Fruit fly (Drosophila melanogaster) whole organism, embryonic: ENCODE results near the gene CG7656.

Experiments used
- Adf1 ChIP-seq: fragments of 200-800 bp; sonication (Bioruptor generic); IDR thresholded peaks from 2 replicates; pipeline ENCODE4 v1.3.6; 2022; ENCODE audit warnings: missing biosample characterization, missing genetic modification characterization
- Aef1 ChIP-seq: fragments of 200-800 bp; sonication (Bioruptor generic); IDR thresholded peaks from 3 replicates; pipeline ENCODE4 v1.3.6; 2022; ENCODE audit warnings: missing biosample characterization, missing genetic modification characterization
- CG10959 ChIP-seq: fragments of 200-800 bp; sonication (Bioruptor generic); IDR thresholded peaks from 2 replicates; pipeline ENCODE4 v1.3.6; 2022; ENCODE audit warnings: missing biosample characterization, missing genetic modification characterization
- CG12744 ChIP-seq: fragments of 200-800 bp; sonication (Bioruptor generic); optimal IDR thresholded peaks from 2 replicates; lab custom pipeline; 2016; ENCODE audit warnings: missing biosample characterization, missing genetic modification characterization
- CG13287 ChIP-seq: fragments of 200-800 bp; sonication (Bioruptor generic); IDR thresholded peaks from 2 replicates; pipeline ENCODE4 v1.3.6; 2022; ENCODE audit warnings: missing biosample characterization, missing genetic modification characterization; ENCODE audit not compliant: partially characterized antibody
- CG13296 ChIP-seq: fragments of 200-800 bp; sonication (Bioruptor generic); optimal IDR thresholded peaks from 3 replicates; lab custom pipeline; 2018; ENCODE audit warnings: missing biosample characterization, mild to moderate bottlenecking, missing genetic modification characterization
- CG13775 ChIP-seq: fragments of 200-800 bp; sonication (Bioruptor generic); optimal IDR thresholded peaks from 3 replicates; lab custom pipeline; 2017; ENCODE audit warnings: missing biosample characterization, mild to moderate bottlenecking, missing genetic modification characterization
- CG14441 ChIP-seq: fragments of 200-800 bp; sonication (Bioruptor generic); IDR thresholded peaks from 2 replicates; pipeline ENCODE4 v1.3.6; 2022; ENCODE audit warnings: missing biosample characterization, missing genetic modification characterization
- CG15696 ChIP-seq: fragments of 200-800 bp; sonication (Bioruptor generic); optimal IDR thresholded peaks from 2 replicates; lab custom pipeline; 2019; ENCODE audit warnings: missing biosample characterization, mild to moderate bottlenecking, missing genetic modification characterization, moderate library complexity
- CG17328 ChIP-seq: fragments of 200-800 bp; sonication (Bioruptor generic); IDR thresholded peaks from 2 replicates; pipeline ENCODE4 v1.3.6; 2022; ENCODE audit warnings: missing biosample characterization, missing genetic modification characterization
- CG17359 ChIP-seq: fragments of 200-800 bp; sonication (Bioruptor generic); optimal IDR thresholded peaks from 3 replicates; lab custom pipeline; 2018; ENCODE audit warnings: missing biosample characterization, mild to moderate bottlenecking, missing genetic modification characterization, moderate library complexity
- CG18262 ChIP-seq: fragments of 200-800 bp; optimal IDR thresholded peaks from 3 replicates; lab custom pipeline; 2019; ENCODE audit warnings: missing biosample characterization, mild to moderate bottlenecking, missing genetic modification characterization, moderate library complexity
- CG34376 ChIP-seq: fragments of 200-800 bp; sonication (Bioruptor generic); optimal IDR thresholded peaks from 2 replicates; lab custom pipeline; 2018; ENCODE audit warnings: missing biosample characterization, mild to moderate bottlenecking, missing genetic modification characterization
- CG6683 ChIP-seq: fragments of 200-800 bp; sonication (Bioruptor generic); optimal IDR thresholded peaks from 2 replicates; lab custom pipeline; 2017; ENCODE audit warnings: missing biosample characterization, mild to moderate bottlenecking, missing genetic modification characterization, missing genetic modification reagents
- CG7928 ChIP-seq: fragments of 200-800 bp; sonication (Bioruptor generic); optimal IDR thresholded peaks from 2 replicates; lab custom pipeline; 2017; ENCODE audit warnings: missing biosample characterization, mild to moderate bottlenecking, missing genetic modification characterization
- CHES-1-like ChIP-seq: fragments of 200-800 bp; sonication (Bioruptor generic); optimal IDR thresholded peaks from 2 replicates; lab custom pipeline; 2016; ENCODE audit warnings: missing biosample characterization, missing genetic modification characterization
- Dip3 ChIP-seq: fragments of 200-800 bp; sonication (Bioruptor generic); optimal IDR thresholded peaks from 3 replicates; lab custom pipeline; 2016; ENCODE audit warnings: missing biosample characterization, missing genetic modification characterization
- Dll ChIP-seq: fragments of 200-800 bp; sonication (Bioruptor generic); IDR thresholded peaks from 4 replicates; pipeline ENCODE4 v1.3.6; 2022; ENCODE audit warnings: missing biosample characterization, missing genetic modification characterization; ENCODE audit not compliant: partially characterized antibody
- Hey ChIP-seq: fragments of 200-800 bp; sonication (Bioruptor generic); optimal IDR thresholded peaks from 3 replicates; lab custom pipeline; 2018; ENCODE audit warnings: missing biosample characterization, mild to moderate bottlenecking, missing genetic modification characterization
- HmgD ChIP-seq: fragments of 200-800 bp; sonication (Bioruptor generic); optimal IDR thresholded peaks from 3 replicates; lab custom pipeline; 2016; ENCODE audit warnings: missing biosample characterization, missing genetic modification characterization
- HmgZ ChIP-seq: fragments of 200-800 bp; sonication (Bioruptor generic); optimal IDR thresholded peaks from 2 replicates; lab custom pipeline; 2018; ENCODE audit warnings: missing biosample characterization, mild to moderate bottlenecking, missing genetic modification characterization
- Hmr ChIP-seq: fragments of 200-800 bp; sonication (Bioruptor generic); optimal IDR thresholded peaks from 3 replicates; lab custom pipeline; 2017; ENCODE audit warnings: mild to moderate bottlenecking, missing biosample characterization, missing genetic modification reagents, missing genetic modification characterization
- Kr ChIP-seq: fragments of 200-800 bp; sonication (Bioruptor generic); optimal IDR thresholded peaks from 2 replicates; lab custom pipeline; 2017; ENCODE audit warnings: missing biosample characterization, mild to moderate bottlenecking, missing genetic modification characterization
- Mad ChIP-seq: fragments of 200-800 bp; sonication (Bioruptor generic); optimal IDR thresholded peaks from 2 replicates; lab custom pipeline; 2016; ENCODE audit warnings: missing biosample characterization, missing genetic modification characterization
- NfI ChIP-seq: fragments of 200-800 bp; sonication (Bioruptor generic); optimal IDR thresholded peaks from 3 replicates; lab custom pipeline; 2018; ENCODE audit warnings: missing biosample characterization, mild to moderate bottlenecking, missing genetic modification characterization, moderate library complexity
- ara ChIP-seq: fragments of 200-800 bp; sonication (Bioruptor generic); IDR thresholded peaks from 2 replicates; pipeline ENCODE4 v1.3.6; 2022; ENCODE audit warnings: missing biosample characterization, missing genetic modification characterization
- ase ChIP-seq: fragments of 200-800 bp; sonication (Bioruptor generic); IDR thresholded peaks from 3 replicates; pipeline ENCODE4 v1.3.6; 2022; ENCODE audit warnings: missing biosample characterization, missing genetic modification characterization
- cas ChIP-seq: fragments of 200-800 bp; sonication (Bioruptor generic); IDR thresholded peaks from 2 replicates; pipeline ENCODE4 v1.3.6; 2022; ENCODE audit warnings: missing biosample characterization, missing genetic modification characterization
- dati ChIP-seq: fragments of 200-800 bp; sonication (Bioruptor generic); IDR thresholded peaks from 2 replicates; pipeline ENCODE4 v1.3.6; 2022; ENCODE audit warnings: missing biosample characterization, missing genetic modification characterization
- exex ChIP-seq: fragments of 200-800 bp; sonication (Bioruptor generic); optimal IDR thresholded peaks from 4 replicates; lab custom pipeline; 2018; ENCODE audit warnings: missing biosample characterization, mild to moderate bottlenecking, missing genetic modification characterization, moderate library complexity
- gsb-n ChIP-seq: fragments of 200-800 bp; sonication (Bioruptor generic); optimal IDR thresholded peaks from 3 replicates; lab custom pipeline; 2018; ENCODE audit warnings: missing biosample characterization, mild to moderate bottlenecking, missing genetic modification characterization
- ham ChIP-seq: fragments of 200-800 bp; sonication (Bioruptor generic); IDR thresholded peaks from 2 replicates; pipeline ENCODE4 v1.3.6; 2022; ENCODE audit warnings: missing biosample characterization, missing genetic modification characterization
- hbn ChIP-seq: fragments of 200-800 bp; sonication (Bioruptor generic); IDR thresholded peaks from 2 replicates; pipeline ENCODE4 v1.3.6; 2022; ENCODE audit warnings: missing biosample characterization, missing genetic modification characterization; ENCODE audit not compliant: partially characterized antibody
- ind ChIP-seq: fragments of 200-800 bp; sonication (Bioruptor generic); optimal IDR thresholded peaks from 3 replicates; lab custom pipeline; 2016; ENCODE audit warnings: missing biosample characterization, missing genetic modification characterization
- lab ChIP-seq: fragments of 200-800 bp; sonication (Bioruptor generic); optimal IDR thresholded peaks from 3 replicates; lab custom pipeline; 2017; ENCODE audit warnings: missing biosample characterization, missing genetic modification characterization, mild to moderate bottlenecking, moderate library complexity, missing genetic modification reagents
- lov ChIP-seq, 2 experiments: fragments of 200-800 bp in 1 of 2; fragments of >200 bp in 1 of 2; sonication (Bioruptor generic) in 1 of 2; IDR thresholded peaks in 1 of 2; optimal IDR thresholded peaks in 1 of 2; 2 replicates in 1 of 2; 3 replicates in 1 of 2; pipeline versions ENCODE4 v1.3.6 to Lab custom; 2017 to 2022; ENCODE audit warnings: missing biosample characterization in 1 of 2, missing genetic modification characterization in 1 of 2
- mam ChIP-seq: fragments of 200-800 bp; sonication (Bioruptor generic); optimal IDR thresholded peaks from 3 replicates; lab custom pipeline; 2016; ENCODE audit warnings: missing biosample characterization, missing genetic modification characterization
- mld ChIP-seq: fragments of 200-800 bp; sonication (Bioruptor generic); IDR thresholded peaks from 3 replicates; pipeline ENCODE4 v1.3.6; 2022; ENCODE audit warnings: missing biosample characterization, missing genetic modification characterization; ENCODE audit not compliant: partially characterized antibody
- onecut ChIP-seq: fragments of 200-800 bp; sonication (Bioruptor generic); IDR thresholded peaks from 2 replicates; pipeline ENCODE4 v1.3.6; 2022; ENCODE audit warnings: missing biosample characterization, missing genetic modification characterization
- pfk ChIP-seq: fragments of 200-800 bp; sonication (Bioruptor generic); optimal IDR thresholded peaks from 2 replicates; lab custom pipeline; 2018; ENCODE audit warnings: missing biosample characterization, mild to moderate bottlenecking, missing genetic modification characterization, moderate library complexity
- pum ChIP-seq: fragments of 200-800 bp; sonication (Bioruptor generic); optimal IDR thresholded peaks from 2 replicates; lab custom pipeline; 2016; ENCODE audit warnings: missing biosample characterization, missing genetic modification characterization
- ranshi ChIP-seq: fragments of 200-800 bp; sonication (Bioruptor generic); IDR thresholded peaks from 2 replicates; pipeline ENCODE4 v1.3.6; 2022; ENCODE audit warnings: missing biosample characterization, missing genetic modification characterization
- rib ChIP-seq: fragments of 200-800 bp; sonication (Bioruptor generic); IDR thresholded peaks from 2 replicates; pipeline ENCODE4 v1.3.6; 2022; ENCODE audit warnings: missing biosample characterization, missing genetic modification characterization
- sna ChIP-seq: fragments of 200-800 bp; sonication (Bioruptor generic); IDR thresholded peaks from 2 replicates; pipeline ENCODE4 v1.3.6; 2022; ENCODE audit warnings: missing biosample characterization, missing genetic modification characterization; ENCODE audit not compliant: partially characterized antibody
- so ChIP-seq: fragments of 200-800 bp; sonication (Bioruptor generic); IDR thresholded peaks from 3 replicates; pipeline ENCODE4 v1.3.6; 2022; ENCODE audit warnings: missing biosample characterization, missing genetic modification characterization
- tin ChIP-seq: fragments of 200-800 bp; sonication (Bioruptor generic); optimal IDR thresholded peaks from 3 replicates; lab custom pipeline; 2016; ENCODE audit warnings: missing biosample characterization, missing genetic modification characterization
- tup ChIP-seq: fragments of 200-800 bp; sonication (Bioruptor generic); optimal IDR thresholded peaks from 2 replicates; lab custom pipeline; 2016; ENCODE audit warnings: missing biosample characterization, mild to moderate bottlenecking, missing genetic modification characterization, moderate library complexity

The CG7656 gene

dm6 chr3L:15587445-15588381, at the start of gene CG7656 (continued):
- TF ChIP-seq CHES-1-like (GFP tag; lab: Kevin White, UChicago) = peak; percentile 89
- TF ChIP-seq HmgD (GFP tag; lab: Kevin White, UChicago) = peak; percentile 89
- TF ChIP-seq Mad (GFP tag; lab: Kevin White, UChicago) = peak; percentile 81
- TF ChIP-seq so = peak; percentile 27; the same call in 1 of the 3 replicates
- TF ChIP-seq CG13287 (GFP tag; lab: Robert Waterston, UW) = no peak; the same call in 1 of the 2 replicates
- no peak for TF ChIP-seq hbn (GFP tag; lab: Robert Waterston, UW)
- peak; percentile 39 for TF ChIP-seq CG17359 (tag; lab: Kevin White, UChicago)
- peak; percentile 28; the same call in 1 of the 3 replicates for TF ChIP-seq ase (GFP tag; lab: Robert Waterston, UW)
- TF ChIP-seq Kr (GFP tag; lab: Kevin White, UChicago) = no peak
- TF ChIP-seq CG12744 = peak; percentile 58
- no peak for TF ChIP-seq Adf1 (GFP tag; lab: Robert Waterston, UW)
- TF ChIP-seq mam (GFP tag; lab: Kevin White, UChicago) = peak; percentile 89
- TF ChIP-seq mld (GFP tag; lab: Robert Waterston, UW) = no peak
- peak; percentile 79 for TF ChIP-seq ind (GFP tag; lab: Kevin White, UChicago)
- TF ChIP-seq pfk (GFP tag; lab: Kevin White, UChicago) = peak; percentile 5
- TF ChIP-seq Dip3 (GFP tag; lab: Kevin White, UChicago) = peak; percentile 59
- TF ChIP-seq tup = peak; percentile 53
- no peak for TF ChIP-seq dati (GFP tag; lab: Robert Waterston, UW)
- peak; percentile 54 for TF ChIP-seq CG10959 (GFP tag; lab: Robert Waterston, UW)
- TF ChIP-seq CG13775 (GFP tag; lab: Kevin White, UChicago) = peak; percentile 45
- peak; percentile 71 for TF ChIP-seq CG14441 (GFP tag; lab: Robert Waterston, UW)
- 0 out of 2 replicates have a peak, but pooled peaks have one; percentile 11 for TF ChIP-seq cas
- TF ChIP-seq Aef1 = peak; percentile 70
- peak; percentile 4 for TF ChIP-seq gsb-n (tag; lab: Kevin White, UChicago)
- no peak for TF ChIP-seq CG13296 (GFP tag; lab: Kevin White, UChicago)
- peak; percentile 100 for TF ChIP-seq CG7928 (GFP tag; lab: Kevin White, UChicago)
- peak; percentile 58 for TF ChIP-seq Hmr (GFP tag; lab: Kevin White, UChicago)
- TF ChIP-seq onecut (GFP tag; lab: Robert Waterston, UW) = peak; percentile 11; the same call in 1 of the 2 replicates
- no peak for TF ChIP-seq CG18262 (tag; lab: Kevin White, UChicago)
- TF ChIP-seq lab (GFP tag; lab: Kevin White, UChicago) = peak; percentile 38
- peak; percentile 57 for TF ChIP-seq CG17328 (GFP tag; lab: Robert Waterston, UW)
- TF ChIP-seq CG6683 (GFP tag; lab: Kevin White, UChicago) = no peak
- TF ChIP-seq Dll = 0 out of 4 replicates have a peak, but pooled peaks have one; percentile 17
- TF ChIP-seq ara (GFP tag; lab: Robert Waterston, UW) = peak; percentile 48; the same call in 1 of the 2 replicates
- TF ChIP-seq NfI (GFP tag; lab: Kevin White, UChicago) = peak; percentile 73
- peak; percentile 84 for TF ChIP-seq pum (GFP tag; lab: Kevin White, UChicago)
- peak; percentile 37 for TF ChIP-seq CG15696 (tag; lab: Kevin White, UChicago)
- TF ChIP-seq HmgZ (tag; lab: Kevin White, UChicago) = peak; percentile 75
- TF ChIP-seq ham (GFP tag; lab: Robert Waterston, UW) = no peak
- TF ChIP-seq tin (GFP tag; lab: Kevin White, UChicago) = peak; percentile 82
- peak; percentile 61 for TF ChIP-seq ranshi
- peak; percentile 27; the same call in 1 of the 2 replicates for TF ChIP-seq rib
- TF ChIP-seq lov (optimal IDR thresholded peaks at IDR 0.05; lab: Kevin White, UChicago) = no peak
- 0 out of 3 replicates have a peak, but pooled peaks have one; percentile 41 for TF ChIP-seq lov (GFP tag; IDR thresholded peaks at IDR 0.05; lab: Robert Waterston, UW)
- peak; percentile 50 for TF ChIP-seq CG34376 (GFP tag; lab: Kevin White, UChicago)
- no peak for TF ChIP-seq exex (tag; lab: Kevin White, UChicago)
- TF ChIP-seq Hey = no peak
- TF ChIP-seq sna (GFP tag; lab: Robert Waterston, UW) = no peak
